Worm (Caenorhabditis elegans) whole organism, L4 larva: ENCODE data around the gene zgpa-1.

Experiments used
- F10B5.3 ChIP-seq: sonication (generic microtip); optimal IDR thresholded peaks from 2 replicates; lab custom pipeline; 2016; ENCODE audit warnings: mild to moderate bottlenecking, missing genetic modification characterization, missing compliant biosample characterization
- F37D6.2 ChIP-seq: sonication (generic microtip); optimal IDR thresholded peaks from 2 replicates; lab custom pipeline; 2016; ENCODE audit warnings: mild to moderate bottlenecking, missing genetic modification characterization, missing compliant biosample characterization
- F49E8.2 ChIP-seq: sonication (generic microtip); optimal IDR thresholded peaks from 2 replicates; lab custom pipeline; 2016; ENCODE audit warnings: missing compliant biosample characterization, mild to moderate bottlenecking, missing genetic modification characterization, borderline replicate concordance
- T26A8.4 ChIP-seq: fragments of 200-800 bp; sonication (Bioruptor generic); IDR thresholded peaks from 2 replicates; pipeline ENCODE4 v1.3.6; 2022; ENCODE audit warnings: missing genetic modification characterization, missing compliant biosample characterization
- Y48G9A.11 ChIP-seq: fragments of 200-800 bp; sonication (Bioruptor generic); IDR thresholded peaks from 2 replicates; pipeline ENCODE4 v1.3.6; 2022; ENCODE audit warnings: missing genetic modification reagents, missing genetic modification characterization, missing compliant biosample characterization
- Y5F2A.4 ChIP-seq: fragments of 200-800 bp; sonication (Bioruptor generic); optimal IDR thresholded peaks from 2 replicates; lab custom pipeline; 2018; ENCODE audit warnings: mild to moderate bottlenecking, missing genetic modification characterization, missing compliant biosample characterization
- Y75B8A.6 ChIP-seq: fragments of 200-800 bp; sonication (Bioruptor generic); IDR thresholded peaks from 2 replicates; pipeline ENCODE4 v1.3.6; 2022; ENCODE audit warnings: missing genetic modification reagents, missing genetic modification characterization, missing compliant biosample characterization
- ZK546.5 ChIP-seq, 2 experiments: sonication (generic microtip); optimal IDR thresholded peaks; 2 replicates each; lab custom pipeline; 2017; ENCODE audit warnings: missing biosample characterization in 2 of 2, missing genetic modification characterization in 2 of 2
- aha-1 ChIP-seq: fragments of 150-350 bp; peaks from one replicate; lab custom pipeline; 2014; ENCODE audit warnings: missing biosample characterization, missing genetic modification characterization
- ama-1 ChIP-seq: fragments of 150-350 bp; optimal IDR thresholded peaks from 2 replicates; lab custom pipeline; 2014; ENCODE audit warnings: inconsistent platforms, mixed read lengths
- arid-1 ChIP-seq: fragments of 200-800 bp; sonication (Bioruptor generic); conservative IDR thresholded peaks from 2 replicates; pipeline ENCODE4 v1.3.6; 2022; ENCODE audit warnings: missing genetic modification reagents, missing genetic modification characterization, missing compliant biosample characterization
- ceh-20 ChIP-seq: fragments of 200-800 bp; sonication (Bioruptor generic); IDR thresholded peaks from 2 replicates; pipeline ENCODE4 v1.3.6; 2022; ENCODE audit warnings: missing genetic modification reagents, missing genetic modification characterization, missing compliant biosample characterization
- ceh-44 ChIP-seq: fragments of 200-800 bp; sonication (Bioruptor generic); IDR thresholded peaks from 2 replicates; pipeline ENCODE4 v1.3.6; 2022; ENCODE audit warnings: missing genetic modification reagents, missing genetic modification characterization, missing compliant biosample characterization
- ceh-82 ChIP-seq: sonication (generic microtip); optimal IDR thresholded peaks from 2 replicates; lab custom pipeline; 2017; ENCODE audit warnings: missing biosample characterization, missing genetic modification characterization
- ces-1 ChIP-seq: fragments of 150-350 bp; sonication (generic microtip); optimal IDR thresholded peaks from 4 replicates; lab custom pipeline; 2014; ENCODE audit warnings: missing biosample characterization, missing genetic modification reagents, missing genetic modification characterization
- cey-2 ChIP-seq: sonication (generic microtip); optimal IDR thresholded peaks from 3 replicates; lab custom pipeline; 2017; ENCODE audit warnings: missing genetic modification characterization, mild to moderate bottlenecking, missing compliant biosample characterization, antibody characterized with exemption, borderline replicate concordance; ENCODE audit not compliant: insufficient read depth
- ctbp-1 ChIP-seq: fragments of 200-800 bp; sonication (Bioruptor generic); IDR thresholded peaks from 2 replicates; pipeline ENCODE4 v1.3.6; 2022; ENCODE audit warnings: missing genetic modification reagents, missing genetic modification characterization, missing compliant biosample characterization
- daf-19 ChIP-seq: fragments of 200-800 bp; sonication (Bioruptor generic); conservative IDR thresholded peaks from 2 replicates; pipeline ENCODE4 v1.3.6; 2022; ENCODE audit warnings: missing genetic modification characterization, missing compliant biosample characterization
- daf-8 ChIP-seq: fragments of 200-800 bp; sonication (Bioruptor generic); IDR thresholded peaks from 2 replicates; pipeline ENCODE4 v1.3.6; 2022; ENCODE audit warnings: missing genetic modification characterization, missing compliant biosample characterization
- dmd-6 ChIP-seq: fragments of 200-800 bp; sonication (Bioruptor generic); IDR thresholded peaks from 2 replicates; pipeline ENCODE4 v1.3.6; 2022; ENCODE audit warnings: missing genetic modification reagents, missing genetic modification characterization, missing compliant biosample characterization
- dmd-8 ChIP-seq: fragments of 200-800 bp; sonication (Bioruptor generic); IDR thresholded peaks from 2 replicates; pipeline ENCODE4 v1.3.6; 2022; ENCODE audit warnings: missing genetic modification characterization, missing compliant biosample characterization
- dmd-9 ChIP-seq: fragments of 200-800 bp; sonication (Bioruptor generic); IDR thresholded peaks from 2 replicates; pipeline ENCODE4 v1.3.6; 2022; ENCODE audit warnings: missing genetic modification reagents, missing genetic modification characterization, missing compliant biosample characterization
- egl-43 ChIP-seq: fragments of 200-800 bp; sonication (Bioruptor generic); IDR thresholded peaks from 2 replicates; pipeline ENCODE4 v1.3.6; 2022; ENCODE audit warnings: missing genetic modification reagents, missing genetic modification characterization, missing compliant biosample characterization
- gei-8 ChIP-seq: fragments of 200-800 bp; sonication (Bioruptor generic); optimal IDR thresholded peaks from 2 replicates; lab custom pipeline; 2018; ENCODE audit warnings: mild to moderate bottlenecking, missing genetic modification characterization, missing compliant biosample characterization
- hlh-30 ChIP-seq: sonication (generic microtip); optimal IDR thresholded peaks from 2 replicates; lab custom pipeline; 2017; ENCODE audit warnings: antibody characterized with exemption, mild to moderate bottlenecking, missing genetic modification characterization, missing compliant biosample characterization; ENCODE audit not compliant: insufficient read depth
- jun-1 ChIP-seq: fragments of 150-350 bp; optimal IDR thresholded peaks from 2 replicates; lab custom pipeline; 2014; ENCODE audit warnings: missing biosample characterization, missing genetic modification reagents, missing genetic modification characterization
- lin-39 ChIP-seq: fragments of 150-350 bp; optimal IDR thresholded peaks from 2 replicates; lab custom pipeline; 2014; ENCODE audit warnings: missing biosample characterization, missing genetic modification reagents, missing genetic modification characterization
- lir-3 ChIP-seq: sonication (generic microtip); optimal IDR thresholded peaks from 2 replicates; lab custom pipeline; 2016; ENCODE audit warnings: mild to moderate bottlenecking, missing genetic modification characterization, missing compliant biosample characterization
- lsy-2 ChIP-seq, 2 experiments: fragments of 150-350 bp in 1 of 2; sonication (generic microtip) in 1 of 2; optimal IDR thresholded peaks; 2 replicates each; lab custom pipeline; 2014 to 2017; ENCODE audit warnings: missing biosample characterization in 2 of 2, missing genetic modification characterization in 2 of 2
- madf-9 ChIP-seq: fragments of 200-800 bp; sonication (Bioruptor generic); conservative IDR thresholded peaks from 2 replicates; pipeline ENCODE4 v1.3.6; 2022; ENCODE audit warnings: missing genetic modification reagents, missing genetic modification characterization, missing compliant biosample characterization
- mdt-29 ChIP-seq: fragments of 200-800 bp; sonication (Bioruptor generic); IDR thresholded peaks from 2 replicates; pipeline ENCODE4 v1.3.6; 2022; ENCODE audit warnings: missing genetic modification reagents, missing genetic modification characterization, missing compliant biosample characterization
- mep-1 ChIP-seq: fragments of 150-350 bp; sonication (generic microtip); optimal IDR thresholded peaks from 3 replicates; lab custom pipeline; 2014; ENCODE audit warnings: missing biosample characterization, missing genetic modification characterization
- mes-2 ChIP-seq: sonication (generic microtip); optimal IDR thresholded peaks from 2 replicates; lab custom pipeline; 2016; ENCODE audit warnings: missing genotype, mild to moderate bottlenecking, missing genetic modification characterization, missing compliant biosample characterization; ENCODE audit not compliant: poor library complexity, severe bottlenecking
- mxl-2 ChIP-seq: fragments of 200-800 bp; sonication (Bioruptor generic); conservative IDR thresholded peaks from 2 replicates; pipeline ENCODE4 v1.3.6; 2022; ENCODE audit warnings: missing genetic modification reagents, missing genetic modification characterization, missing compliant biosample characterization
- nhr-102 ChIP-seq: sonication (generic microtip); optimal IDR thresholded peaks from 2 replicates; lab custom pipeline; 2016; ENCODE audit warnings: mild to moderate bottlenecking, missing genetic modification characterization, moderate library complexity, missing compliant biosample characterization
- nhr-111 ChIP-seq: fragments of 200-800 bp; sonication (Bioruptor generic); optimal IDR thresholded peaks from 2 replicates; lab custom pipeline; 2018; ENCODE audit warnings: mild to moderate bottlenecking, missing genetic modification characterization, missing compliant biosample characterization
- nhr-28 ChIP-seq: fragments of 150-350 bp; optimal IDR thresholded peaks from 2 replicates; lab custom pipeline; 2014; ENCODE audit warnings: missing biosample characterization, missing genetic modification characterization
- nhr-42 ChIP-seq: fragments of 200-800 bp; sonication (Bioruptor generic); IDR thresholded peaks from 2 replicates; pipeline ENCODE4 v1.3.6; 2022; ENCODE audit warnings: missing genetic modification characterization, missing compliant biosample characterization
- nhr-6 ChIP-seq: fragments of 150-350 bp; optimal IDR thresholded peaks from 2 replicates; lab custom pipeline; 2014; ENCODE audit warnings: missing biosample characterization, missing genetic modification characterization
- nhr-76 ChIP-seq: fragments of 150-350 bp; optimal IDR thresholded peaks from 2 replicates; lab custom pipeline; 2014; ENCODE audit warnings: missing biosample characterization, missing genetic modification characterization
- pha-4 ChIP-seq, 2 experiments: fragments of 150-350 bp in 1 of 2; fragments of 200-800 bp in 1 of 2; sonication (Bioruptor generic) in 1 of 2; IDR thresholded peaks in 1 of 2; optimal IDR thresholded peaks in 1 of 2; 2 replicates each; pipeline versions ENCODE4 v1.3.6 to Lab custom; 2014 to 2022; ENCODE audit warnings: missing genetic modification characterization in 2 of 2, missing genetic modification reagents in 2 of 2, missing biosample characterization in 1 of 2, missing compliant biosample characterization in 1 of 2
- php-3 ChIP-seq: fragments of 200-800 bp; sonication (Bioruptor generic); IDR thresholded peaks from 2 replicates; pipeline ENCODE4 v1.3.6; 2022; ENCODE audit warnings: missing genetic modification reagents, missing genetic modification characterization, missing compliant biosample characterization
- pqm-1 ChIP-seq: sonication (generic microtip); optimal IDR thresholded peaks from 2 replicates; lab custom pipeline; 2017; ENCODE audit warnings: missing biosample characterization, missing genetic modification characterization
- rbr-2 ChIP-seq: sonication (generic microtip); optimal IDR thresholded peaks from 2 replicates; lab custom pipeline; 2016; ENCODE audit warnings: missing genotype, missing genetic modification characterization, missing compliant biosample characterization
- spr-3 ChIP-seq: fragments of 200-800 bp; sonication (Bioruptor generic); optimal IDR thresholded peaks from 2 replicates; lab custom pipeline; 2018; ENCODE audit warnings: mild to moderate bottlenecking, missing genetic modification characterization, missing compliant biosample characterization
- tag-97 ChIP-seq: fragments of 200-800 bp; sonication (Bioruptor generic); IDR thresholded peaks from 2 replicates; pipeline ENCODE4 v1.3.6; 2022; ENCODE audit warnings: missing genetic modification characterization, missing compliant biosample characterization
- unc-130 ChIP-seq: sonication (generic microtip); optimal IDR thresholded peaks from 2 replicates; lab custom pipeline; 2016; ENCODE audit warnings: missing genetic modification reagents, missing genetic modification characterization, missing compliant biosample characterization
- unc-39 ChIP-seq: sonication (generic microtip); optimal IDR thresholded peaks from 2 replicates; lab custom pipeline; 2017; ENCODE audit warnings: missing biosample characterization, missing genetic modification characterization
- zfp-3 ChIP-seq: fragments of 200-800 bp; sonication (Bioruptor generic); conservative IDR thresholded peaks from 2 replicates; pipeline ENCODE4 v1.3.6; 2022; ENCODE audit warnings: missing genetic modification reagents, missing genetic modification characterization, missing compliant biosample characterization
- zip-11 ChIP-seq: fragments of 200-800 bp; sonication (Bioruptor generic); IDR thresholded peaks from 2 replicates; pipeline ENCODE4 v1.3.6; 2022; ENCODE audit warnings: missing genetic modification characterization, missing compliant biosample characterization

The zgpa-1 gene

DNA sequence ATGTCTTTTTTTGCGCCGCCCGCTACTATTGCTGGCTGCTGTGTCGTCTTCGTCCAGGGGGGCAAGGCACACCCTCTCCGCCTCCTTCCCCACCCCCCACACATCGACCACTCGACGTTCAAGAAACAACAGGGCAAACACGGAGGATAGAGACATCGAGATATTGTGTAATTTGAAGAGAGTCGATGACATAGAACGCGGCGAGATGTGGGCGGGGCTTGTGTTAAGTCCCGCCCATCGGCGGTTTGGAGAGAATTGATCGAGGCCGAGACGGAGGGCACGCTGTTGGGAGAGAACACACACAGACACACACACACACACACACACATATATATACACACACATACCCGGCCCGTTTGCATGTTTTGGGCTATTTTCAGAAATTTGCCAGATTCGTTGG is 33.0 kb upstream of the zgpa-1 start (continued):
- TF ChIP-seq daf-19 (GFP tag; lab: Robert Waterston, UW) (no peak), Y75B8A.6 (no peak), madf-9 (GFP tag; lab: Robert Waterston, UW) (no peak), lir-3 (tag; lab: Kevin White, UChicago) (no peak), mep-1 (tag; lab: Kevin White, UChicago) (peak; percentile 89), jun-1 (tag; lab: Kevin White, UChicago) (peak; percentile 11), ctbp-1 (peak; percentile 70), lin-39 (tag; lab: Kevin White, UChicago) (no peak), T26A8.4 (GFP tag; lab: Robert Waterston, UW) (peak; percentile 41), lsy-2 (tag; optimal IDR thresholded peaks at IDR 0.05; lab: Kevin White, UChicago) (peak; percentile 29 to 74), unc-130 (GFP tag; lab: Kevin White, UChicago) (no peak), F49E8.2 (tag; lab: Kevin White, UChicago) (no peak), rbr-2 (tag; lab: Kevin White, UChicago) (peak; percentile 91), dmd-6 (peak; percentile 64), cey-2 (no peak), ZK546.5 (tag; optimal IDR thresholded peaks at IDR 0.05; lab: Kevin White, UChicago) (no peak), F10B5.3 (peak; percentile 46), hlh-30 (peak; percentile 79), nhr-6 (tag; lab: Kevin White, UChicago) (no peak), F37D6.2 (peak; percentile 51), aha-1 (tag; lab: Kevin White, UChicago) (peak; percentile 99), Y5F2A.4 (no peak), zfp-3 (GFP tag; lab: Robert Waterston, UW) (no peak), mdt-29 (no peak), ceh-44 (GFP tag; lab: Robert Waterston, UW) (no peak; the same call in 1 of the 2 replicates), Y48G9A.11 (no peak), nhr-28 (peak; percentile 58), dmd-8 (GFP tag; lab: Robert Waterston, UW) (0 out of 2 replicates have a peak, but pooled peaks have one; percentile 55), spr-3 (GFP tag; lab: Kevin White, UChicago) (no peak), arid-1 (GFP tag; lab: Robert Waterston, UW) (peak; percentile 57), nhr-102 (tag; lab: Kevin White, UChicago) (peak; percentile 52)

DNA sequence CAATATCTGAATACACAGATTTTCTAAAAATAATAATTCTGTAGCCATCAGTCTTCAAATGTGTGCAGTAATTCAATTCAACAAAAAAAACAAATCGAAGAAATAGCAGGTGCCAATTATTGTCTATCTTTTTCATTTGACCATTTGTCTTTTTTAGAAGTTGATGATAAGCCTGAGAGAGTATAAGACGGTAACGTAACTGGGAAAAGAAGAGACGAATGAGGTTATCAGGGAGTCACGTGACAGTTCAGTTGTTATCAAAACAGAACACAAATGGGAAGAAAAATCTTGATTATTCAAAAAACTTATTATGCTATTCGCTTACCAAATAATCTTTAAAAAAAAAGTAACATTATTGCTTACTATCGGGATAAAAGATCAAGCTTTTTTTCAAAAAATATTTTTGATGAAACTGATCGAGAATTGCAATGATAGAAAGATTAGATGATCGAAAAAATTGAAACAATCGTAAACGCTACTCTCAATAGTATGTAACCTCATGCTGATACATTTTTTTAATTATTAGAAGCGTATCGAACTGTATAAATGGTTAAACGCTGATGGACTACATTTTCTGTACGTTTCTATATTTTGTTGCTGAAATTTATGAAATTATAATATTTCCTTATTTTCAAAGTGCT is 31.8 kb upstream of the zgpa-1 start:
- peak; percentile 69 for TF ChIP-seq pqm-1
- no peak for TF ChIP-seq cey-2
- TF ChIP-seq php-3 (GFP tag; lab: Robert Waterston, UW): peak; percentile 48; the same call in 1 of the 2 replicates
- TF ChIP-seq egl-43: no peak
- no peak for TF ChIP-seq mxl-2 (GFP tag; lab: Robert Waterston, UW)
- no peak for TF ChIP-seq gei-8 (GFP tag; lab: Kevin White, UChicago)
- no peak for TF ChIP-seq ces-1 (GFP tag; lab: Kevin White, UChicago)
- TF ChIP-seq daf-8: no peak
- no peak for TF ChIP-seq nhr-42 (GFP tag; lab: Robert Waterston, UW)
- no peak for TF ChIP-seq nhr-76 (tag; lab: Kevin White, UChicago)
- TF ChIP-seq ceh-20: no peak
- no peak for TF ChIP-seq nhr-111 (GFP tag; lab: Kevin White, UChicago)
- no peak for TF ChIP-seq mes-2 (tag; lab: Kevin White, UChicago)
- no peak for TF ChIP-seq ceh-82 (tag; lab: Kevin White, UChicago)
- TF ChIP-seq Y48G9A.11: no peak
- no peak for TF ChIP-seq tag-97 (GFP tag; lab: Robert Waterston, UW)
- TF ChIP-seq aha-1 (tag; lab: Kevin White, UChicago): no peak
- TF ChIP-seq lir-3 (tag; lab: Kevin White, UChicago): no peak
- TF ChIP-seq pha-4 (GFP tag; IDR thresholded peaks at IDR 0.05; lab: Robert Waterston, UW): no peak
- no peak for TF ChIP-seq pha-4 (tag; optimal IDR thresholded peaks at IDR 0.05; lab: Kevin White, UChicago)
- no peak for TF ChIP-seq zip-11
- no peak for TF ChIP-seq dmd-9 (GFP tag; lab: Robert Waterston, UW)
- TF ChIP-seq ctbp-1: no peak
- no peak for TF ChIP-seq zfp-3 (GFP tag; lab: Robert Waterston, UW)
- TF ChIP-seq ama-1: no peak
- no peak for TF ChIP-seq unc-39 (tag; lab: Kevin White, UChicago)
- no peak for TF ChIP-seq rbr-2 (tag; lab: Kevin White, UChicago)
